Worm (Caenorhabditis elegans) whole organism, midembryonic: Measurements from ENCODE around the gene F56D6.23.
"Not testable (repeated sequence)": the region's sequence is repeated elsewhere in the genome, so short reads cannot be mapped to it uniquely, and the experiment has no call there.

Experiments used
- T22C8.4 ChIP-seq: fragments of 200-800 bp; sonication (Bioruptor generic); IDR thresholded peaks from 2 replicates; pipeline ENCODE4 v1.3.6; 2022; ENCODE audit warnings: missing genetic modification characterization, missing compliant biosample characterization
- cog-1 ChIP-seq: sonication (generic microtip); optimal IDR thresholded peaks from 2 replicates; lab custom pipeline; 2016; ENCODE audit warnings: missing genetic modification characterization, missing compliant biosample characterization
- flt-1 ChIP-seq: fragments of 200-800 bp; sonication (Bioruptor generic); IDR thresholded peaks from 2 replicates; pipeline ENCODE4 v1.3.6; 2022; ENCODE audit warnings: missing genetic modification characterization, missing compliant biosample characterization
- klf-2 ChIP-seq: fragments of 200-800 bp; sonication (Bioruptor generic); conservative IDR thresholded peaks from 2 replicates; pipeline ENCODE4 v1.3.6; 2022; ENCODE audit warnings: missing genetic modification reagents, missing genetic modification characterization, missing compliant biosample characterization
- med-1 ChIP-seq: sonication (generic microtip); optimal IDR thresholded peaks from 2 replicates; lab custom pipeline; 2017; ENCODE audit warnings: missing genetic modification characterization, mild to moderate bottlenecking, missing compliant biosample characterization, antibody characterized with exemption, missing genetic modification reagents; ENCODE audit not compliant: insufficient read depth
- ref-1 ChIP-seq: fragments of 200-800 bp; sonication (Bioruptor generic); conservative IDR thresholded peaks from 2 replicates; pipeline ENCODE4 v1.3.6; 2022; ENCODE audit warnings: missing genetic modification reagents, missing genetic modification characterization, missing compliant biosample characterization
- tab-1 ChIP-seq: fragments of 200-800 bp; sonication (Bioruptor generic); IDR thresholded peaks from 2 replicates; pipeline ENCODE4 v1.3.6; 2022; ENCODE audit warnings: missing genetic modification characterization, missing compliant biosample characterization
- ztf-23 ChIP-seq: fragments of 200-800 bp; sonication (Bioruptor generic); IDR thresholded peaks from 2 replicates; pipeline ENCODE4 v1.3.6; 2022; ENCODE audit warnings: missing genetic modification reagents, missing genetic modification characterization, missing compliant biosample characterization
- ztf-29 ChIP-seq: fragments of 200-800 bp; sonication (Bioruptor generic); IDR thresholded peaks from 2 replicates; pipeline ENCODE4 v1.3.6; 2022; ENCODE audit warnings: missing genetic modification reagents, missing genetic modification characterization, missing compliant biosample characterization

Gene F56D6.23

ce11 chrIV:3907506-3908188 lies 10.6 kb upstream of the F56D6.23 start, which contains the start of the genes F56D6.22 and F56D6.12:
Gene F56D6.22, minus strand, starts transcription at chrIV:3907606.
Gene F56D6.12, plus strand, starts transcription at chrIV:3908138.
- no peak for TF ChIP-seq klf-2 (GFP tag; lab: Robert Waterston, UW)
- no peak for TF ChIP-seq med-1 (GFP tag; lab: Kevin White, UChicago)
- TF ChIP-seq tab-1 (GFP tag; lab: Robert Waterston, UW), result no peak
- no peak for TF ChIP-seq flt-1 (GFP tag; lab: Robert Waterston, UW)
- no peak for TF ChIP-seq ztf-29 (GFP tag; lab: Robert Waterston, UW)
- no peak for TF ChIP-seq ztf-23 (GFP tag; lab: Robert Waterston, UW)
- no peak for TF ChIP-seq ref-1
- TF ChIP-seq T22C8.4 (GFP tag; lab: Robert Waterston, UW), result no peak
- no peak for TF ChIP-seq cog-1

ce11 chrIV:3909114-3909513 lies 9.1 kb upstream of the F56D6.23 start, which contains the start of gene F56D6.13:
Gene F56D6.13, plus strand, starts transcription at chrIV:3909414.
- TF ChIP-seq T22C8.4 (GFP tag; lab: Robert Waterston, UW) (no peak), ztf-23 (GFP tag; lab: Robert Waterston, UW) (no peak), tab-1 (GFP tag; lab: Robert Waterston, UW) (no peak), cog-1 (no peak), flt-1 (GFP tag; lab: Robert Waterston, UW) (no peak), med-1 (GFP tag; lab: Kevin White, UChicago) (no peak), klf-2 (GFP tag; lab: Robert Waterston, UW) (no peak)

ce11 chrIV:3911848-3912247 lies 6.4 kb upstream of the F56D6.23 start, which contains the start of gene F56D6.18:
Gene F56D6.18, minus strand, starts transcription at chrIV:3911948.
- not testable (repeated sequence) for TF ChIP-seq ztf-23 (GFP tag; lab: Robert Waterston, UW); klf-2 (GFP tag; lab: Robert Waterston, UW); ref-1

- TF ChIP-seq klf-2 (GFP tag; lab: Robert Waterston, UW), result no peak
- TF ChIP-seq ztf-29 (GFP tag; lab: Robert Waterston, UW), result no peak
- TF ChIP-seq med-1 (GFP tag; lab: Kevin White, UChicago), result no peak
- no peak for TF ChIP-seq ref-1
Measured at ce11 chrIV:3912598-3912997, 5.7 kb upstream of the F56D6.23 start, which contains the start of gene F56D6.20. Gene F56D6.20, plus strand, starts transcription at chrIV:3912898.

- TF ChIP-seq med-1 (GFP tag; lab: Kevin White, UChicago) (no peak), ztf-29 (GFP tag; lab: Robert Waterston, UW) (no peak), T22C8.4 (GFP tag; lab: Robert Waterston, UW) (no peak), tab-1 (GFP tag; lab: Robert Waterston, UW) (no peak), cog-1 (no peak), klf-2 (GFP tag; lab: Robert Waterston, UW) (no peak), ref-1 (no peak), flt-1 (GFP tag; lab: Robert Waterston, UW) (no peak)
Measured at ce11 chrIV:3914462-3914861, 3.8 kb upstream of the F56D6.23 start, which contains the start of gene F56D6.19. Gene F56D6.19, plus strand, starts transcription at chrIV:3914762.

- TF ChIP-seq flt-1 (GFP tag; lab: Robert Waterston, UW), result no peak
- no peak for TF ChIP-seq klf-2 (GFP tag; lab: Robert Waterston, UW)
- no peak for TF ChIP-seq med-1 (GFP tag; lab: Kevin White, UChicago)
- TF ChIP-seq cog-1, result no peak
- TF ChIP-seq ztf-23 (GFP tag; lab: Robert Waterston, UW), result no peak
- TF ChIP-seq ref-1, result no peak
- TF ChIP-seq T22C8.4 (GFP tag; lab: Robert Waterston, UW), result no peak
- no peak for TF ChIP-seq tab-1 (GFP tag; lab: Robert Waterston, UW)
- no peak for TF ChIP-seq ztf-29 (GFP tag; lab: Robert Waterston, UW)
Measured at ce11 chrIV:3915296-3915695, 3.0 kb upstream of the F56D6.23 start, which contains the start of gene srz-20. Gene srz-20, plus strand, starts transcription at chrIV:3915596.

ce11 chrIV:3917405-3917804 lies 855 bp upstream of the F56D6.23 start, which contains the start of gene F56D6.14:
Gene F56D6.14, plus strand, starts transcription at chrIV:3917705.
- no peak for TF ChIP-seq tab-1 (GFP tag; lab: Robert Waterston, UW)
- TF ChIP-seq ref-1, result no peak
- no peak for TF ChIP-seq flt-1 (GFP tag; lab: Robert Waterston, UW)
- no peak for TF ChIP-seq cog-1
- TF ChIP-seq ztf-29 (GFP tag; lab: Robert Waterston, UW), result no peak

- TF ChIP-seq ref-1 (no peak), klf-2 (GFP tag; lab: Robert Waterston, UW) (no peak), flt-1 (GFP tag; lab: Robert Waterston, UW) (no peak), T22C8.4 (GFP tag; lab: Robert Waterston, UW) (no peak), tab-1 (GFP tag; lab: Robert Waterston, UW) (no peak), med-1 (GFP tag; lab: Kevin White, UChicago) (no peak)
Measured at ce11 chrIV:3919506-3919905, 1.2 kb downstream of the F56D6.23 start, which contains the start of gene srz-19. Gene srz-19, plus strand, starts transcription at chrIV:3919806.

ce11 chrIV:3921898-3922297 lies 3.6 kb downstream of the F56D6.23 start, which contains the start of gene clec-67:
Gene clec-67, plus strand, starts transcription at chrIV:3922165.
- no peak for TF ChIP-seq ref-1
- TF ChIP-seq T22C8.4 (GFP tag; lab: Robert Waterston, UW), result no peak
- TF ChIP-seq tab-1 (GFP tag; lab: Robert Waterston, UW), result no peak
- no peak for TF ChIP-seq med-1 (GFP tag; lab: Kevin White, UChicago)
- no peak for TF ChIP-seq cog-1
- TF ChIP-seq flt-1 (GFP tag; lab: Robert Waterston, UW), result no peak
- TF ChIP-seq ztf-29 (GFP tag; lab: Robert Waterston, UW), result no peak
- TF ChIP-seq ztf-23 (GFP tag; lab: Robert Waterston, UW), result no peak
- no peak for TF ChIP-seq klf-2 (GFP tag; lab: Robert Waterston, UW)
